Worm (Caenorhabditis elegans): ENCODE measurements around the gene K08D8.1.

- TF ChIP-seq snpc-3.4 (tag; optimal IDR thresholded peaks at IDR 0.05) (no peak), D2030.7 (GFP tag; IDR thresholded peaks at IDR 0.05) (no peak), snpc-1.1 (tag; optimal IDR thresholded peaks at IDR 0.05; ENCODE audit: insufficient read depth) (no peak), snpc-1.3 (tag; optimal IDR thresholded peaks at IDR 0.05; ENCODE audit: insufficient read depth) (no peak), F55B11.4 (tag; optimal IDR thresholded peaks at IDR 0.05; ENCODE audit: borderline replicate concordance, insufficient read depth) (no peak), unc-130 (GFP tag; optimal IDR thresholded peaks at IDR 0.05) (no peak)
Observed at ce11 chrIV:12842895-12843294, 49.4 kb upstream of the K08D8.1 start.

Measured in whole organism, young adult.